Fruit fly (Drosophila melanogaster) Kc167 (cell line): Measurements from ENCODE around the gene CG3337.

ENCODE experiments used
- Myc ChIP-seq: fragments of >200 bp; optimal IDR thresholded peaks from 2 replicates; lab custom pipeline; 2017; ENCODE audit warnings: missing external identifiers
- Sin3A ChIP-seq: fragments of >200 bp; optimal IDR thresholded peaks from 2 replicates; lab custom pipeline; 2018; ENCODE audit warnings: missing external identifiers
- h ChIP-seq: fragments of >200 bp; optimal IDR thresholded peaks from 3 replicates; lab custom pipeline; 2018; ENCODE audit warnings: missing external identifiers
- insv ChIP-seq: fragments of >200 bp; optimal IDR thresholded peaks from 3 replicates; lab custom pipeline; 2018; ENCODE audit warnings: missing external identifiers
- psq ChIP-seq: fragments of >200 bp; optimal IDR thresholded peaks from 2 replicates; lab custom pipeline; 2017; ENCODE audit warnings: missing external identifiers
- ttk ChIP-seq: sonication (Bioruptor generic); optimal IDR thresholded peaks from 2 replicates; lab custom pipeline; 2017; ENCODE audit warnings: missing external identifiers

CG3337 gene

dm6 chr3R:21189520-21190180 is 33.7 kb downstream of the CG3337 start:
- TF ChIP-seq h (lab: Kevin White, UChicago), result no peak
- no peak for TF ChIP-seq Sin3A (lab: Kevin White, UChicago)
- no peak for TF ChIP-seq ttk
- no peak for TF ChIP-seq psq (lab: Kevin White, UChicago)

dm6 chr3R:21188540-21189276 is 34.7 kb downstream of the CG3337 start:
- TF ChIP-seq Myc (lab: Kevin White, UChicago) (no peak), ttk (no peak), psq (lab: Kevin White, UChicago) (no peak), insv (no peak)

dm6 chr3R:21187394-21188392 is 35.7 kb downstream of the CG3337 start:
- TF ChIP-seq Sin3A (lab: Kevin White, UChicago) (no peak), ttk (no peak), insv (no peak), psq (lab: Kevin White, UChicago) (no peak), Myc (lab: Kevin White, UChicago) (no peak), h (lab: Kevin White, UChicago) (no peak)

- TF ChIP-seq psq (lab: Kevin White, UChicago) (no peak), h (lab: Kevin White, UChicago) (no peak), ttk (no peak), Sin3A (lab: Kevin White, UChicago) (no peak), Myc (lab: Kevin White, UChicago) (no peak), insv (no peak)
Measured at dm6 chr3R:21186606-21187393, 36.6 kb downstream of the CG3337 start.

- no peak for TF ChIP-seq ttk
- TF ChIP-seq psq (lab: Kevin White, UChicago), result no peak
- no peak for TF ChIP-seq Myc (lab: Kevin White, UChicago)
Measured at dm6 chr3R:21185655-21186054, 37.7 kb downstream of the CG3337 start.

- TF ChIP-seq h (lab: Kevin White, UChicago) (peak; percentile 78), insv (no peak), ttk (no peak), psq (lab: Kevin White, UChicago) (no peak), Sin3A (lab: Kevin White, UChicago) (no peak), Myc (lab: Kevin White, UChicago) (no peak)
Measured at dm6 chr3R:21184373-21185132, 38.8 kb downstream of the CG3337 start.

- TF ChIP-seq insv (no peak), psq (lab: Kevin White, UChicago) (no peak), Myc (lab: Kevin White, UChicago) (no peak), h (lab: Kevin White, UChicago) (no peak), Sin3A (lab: Kevin White, UChicago) (no peak), ttk (no peak)
Measured at dm6 chr3R:21181957-21182356, 41.4 kb downstream of the CG3337 start.

dm6 chr3R:21180391-21180796 is 43.0 kb downstream of the CG3337 start:
- TF ChIP-seq Myc (lab: Kevin White, UChicago), result no peak
- TF ChIP-seq ttk, result no peak
- TF ChIP-seq Sin3A (lab: Kevin White, UChicago), result no peak
- no peak for TF ChIP-seq psq (lab: Kevin White, UChicago)
- TF ChIP-seq h (lab: Kevin White, UChicago), result no peak
- no peak for TF ChIP-seq insv

- TF ChIP-seq Sin3A (lab: Kevin White, UChicago) (no peak), psq (lab: Kevin White, UChicago) (no peak), insv (no peak), Myc (lab: Kevin White, UChicago) (no peak), ttk (no peak), h (lab: Kevin White, UChicago) (no peak)
Measured at dm6 chr3R:21179592-21180390, 43.6 kb downstream of the CG3337 start.

- no peak for TF ChIP-seq Sin3A (lab: Kevin White, UChicago)
- no peak for TF ChIP-seq psq (lab: Kevin White, UChicago)
- TF ChIP-seq Myc (lab: Kevin White, UChicago), result no peak
- TF ChIP-seq ttk, result no peak
- TF ChIP-seq insv, result no peak
- no peak for TF ChIP-seq h (lab: Kevin White, UChicago)
Measured at dm6 chr3R:21176663-21177145, 46.7 kb downstream of the CG3337 start.
